Worm (Caenorhabditis elegans): ENCODE results near the gene phf-33.
A peak's percentile ranks its signal among the peaks of the same experiment; 100 is the strongest.

Gene phf-33

ce11 chrX:13311641-13312423 lies 33.1 kb upstream of the phf-33 start, which contains the start of gene F46G10.1 (continued):
- TF ChIP-seq lir-3 (tag; optimal IDR thresholded peaks at IDR 0.05) (no peak), daf-16 (GFP tag; optimal IDR thresholded peaks at IDR 0.05) (no peak), daf-16 (tag; optimal IDR thresholded peaks at IDR 0.05) (peak; percentile 93), hmg-1.1 (GFP tag; IDR thresholded peaks at IDR 0.05) (no peak), T20F7.1 (GFP tag; optimal IDR thresholded peaks at IDR 0.05) (no peak), lim-7 (GFP tag; IDR thresholded peaks at IDR 0.05) (no peak), dmd-6 (GFP tag; IDR thresholded peaks at IDR 0.05) (peak; percentile 78), lsy-2 (tag; optimal IDR thresholded peaks at IDR 0.05) (no peak), nhr-41 (GFP tag; IDR thresholded peaks at IDR 0.05) (no peak), attf-4 (tag; optimal IDR thresholded peaks at IDR 0.05) (no peak), duxl-1 (tag; optimal IDR thresholded peaks at IDR 0.05; ENCODE audit: poor library complexity) (no peak), nhr-6 (tag; optimal IDR thresholded peaks at IDR 0.05) (no peak), pqm-1 (tag; optimal IDR thresholded peaks at IDR 0.05) (peak; percentile 73), php-3 (GFP tag; IDR thresholded peaks at IDR 0.05) (peak; percentile 28; the same call in 1 of the 2 replicates), aly-2 (tag; optimal IDR thresholded peaks at IDR 0.05) (no peak), lin-38 (GFP tag; IDR thresholded peaks at IDR 0.05) (no peak), skn-1 (tag; optimal IDR thresholded peaks at IDR 0.05) (no peak), nhr-11 (tag; optimal IDR thresholded peaks at IDR 0.05) (no peak), nhr-48 (tag; optimal IDR thresholded peaks at IDR 0.05) (no peak), lin-15B (tag; optimal IDR thresholded peaks at IDR 0.05) (no peak), nhr-28 (tag; optimal IDR thresholded peaks at IDR 0.05) (peak; percentile 58), F37D6.2 (tag; optimal IDR thresholded peaks at IDR 0.05) (no peak), madf-9 (GFP tag; conservative IDR thresholded peaks at IDR 0.05) (no peak), ceh-20 (GFP tag; IDR thresholded peaks at IDR 0.05) (no peak), snpc-1.2 (GFP tag; IDR thresholded peaks at IDR 0.05) (no peak), zip-2 (tag; optimal IDR thresholded peaks at IDR 0.05) (no peak), aha-1 (tag) (peak; percentile 28), sdz-12 (GFP tag; optimal IDR thresholded peaks at IDR 0.05) (no peak), ama-1 (optimal IDR thresholded peaks at IDR 0.05) (no peak), unc-62 (GFP tag; optimal IDR thresholded peaks at IDR 0.05 in 1 of 2) (peak in 1 of 2 experiments; percentile 1), unc-62 (tag; optimal IDR thresholded peaks at IDR 0.05) (no peak), mdl-1 (tag; optimal IDR thresholded peaks at IDR 0.05) (peak in 1 of 2 experiments; percentile 13), nhr-77 (tag; optimal IDR thresholded peaks at IDR 0.05) (peak; percentile 39)

ce11 chrX:13310763-13311162 lies 32.0 kb upstream of the phf-33 start:
- TF ChIP-seq tra-1 (GFP tag; IDR thresholded peaks at IDR 0.05) (peak; percentile 72; the same call in 1 of the 2 replicates), mdl-1 (tag; optimal IDR thresholded peaks at IDR 0.05) (peak in 1 of 2 experiments; percentile 62), mxl-3 (GFP tag; optimal IDR thresholded peaks at IDR 0.05) (peak; percentile 67), php-3 (GFP tag; IDR thresholded peaks at IDR 0.05) (peak; percentile 93), saeg-2 (GFP tag; IDR thresholded peaks at IDR 0.05) (no peak), pqm-1 (tag; optimal IDR thresholded peaks at IDR 0.05) (peak; percentile 92), mep-1 (tag; optimal IDR thresholded peaks at IDR 0.05) (peak; percentile 34), attf-4 (tag; optimal IDR thresholded peaks at IDR 0.05) (no peak), Y105C5A.15 (GFP tag; IDR thresholded peaks at IDR 0.05) (no peak), daf-16 (GFP tag; optimal IDR thresholded peaks at IDR 0.05) (peak in 1 of 2 experiments; percentile 86), daf-16 (tag; optimal IDR thresholded peaks at IDR 0.05) (peak; percentile 100), hlh-11 (tag; optimal IDR thresholded peaks at IDR 0.05) (peak; percentile 91), lin-38 (GFP tag; IDR thresholded peaks at IDR 0.05) (no peak), nhr-25 (tag; optimal IDR thresholded peaks at IDR 0.05; ENCODE audit: borderline replicate concordance, insufficient read depth) (no peak), F37D6.2 (tag; optimal IDR thresholded peaks at IDR 0.05) (no peak), dmd-8 (GFP tag; IDR thresholded peaks at IDR 0.05) (no peak), egl-27 (tag; optimal IDR thresholded peaks at IDR 0.05) (no peak), hlh-30 (tag; optimal IDR thresholded peaks at IDR 0.05; ENCODE audit: insufficient read depth) (peak; percentile 68), nhr-237 (tag; optimal IDR thresholded peaks at IDR 0.05) (no peak), dve-1 (tag; optimal IDR thresholded peaks at IDR 0.05; ENCODE audit: insufficient read depth) (peak; percentile 96), lin-39 (tag; optimal IDR thresholded peaks at IDR 0.05) (no peak), nhr-102 (tag; optimal IDR thresholded peaks at IDR 0.05) (peak; percentile 74), nhr-48 (tag; optimal IDR thresholded peaks at IDR 0.05) (peak; percentile 51), egl-43 (GFP tag; IDR thresholded peaks at IDR 0.05) (no peak), ceh-82 (tag; optimal IDR thresholded peaks at IDR 0.05) (no peak), F26F4.8 (GFP tag; conservative IDR thresholded peaks at IDR 0.05) (no peak)

All from whole organism, L4 larva.